Worm (Caenorhabditis elegans) whole organism, L4 larva: Measurements from ENCODE around the gene snpc-1.1.

Experiments
- ceh-44 ChIP-seq: fragments of 200-800 bp; sonication (Bioruptor generic); IDR thresholded peaks from 2 replicates; pipeline ENCODE4 v1.3.6; 2022; ENCODE audit warnings: missing genetic modification reagents, missing genetic modification characterization, missing compliant biosample characterization
- egl-27 ChIP-seq: sonication (generic microtip); optimal IDR thresholded peaks from 3 replicates; lab custom pipeline; 2017; ENCODE audit warnings: missing biosample characterization, missing genetic modification reagents, missing genetic modification characterization
- fos-1 ChIP-seq: fragments of 150-350 bp; optimal IDR thresholded peaks from 2 replicates; lab custom pipeline; 2014; ENCODE audit warnings: missing biosample characterization, missing genetic modification characterization
- jun-1 ChIP-seq: fragments of 150-350 bp; optimal IDR thresholded peaks from 2 replicates; lab custom pipeline; 2014; ENCODE audit warnings: missing biosample characterization, missing genetic modification reagents, missing genetic modification characterization
- lin-13 ChIP-seq: fragments of 150-350 bp; optimal IDR thresholded peaks from 2 replicates; lab custom pipeline; 2014; ENCODE audit warnings: missing biosample characterization, missing genetic modification reagents, missing genetic modification characterization
- lsy-2 ChIP-seq, 2 experiments: fragments of 150-350 bp in 1 of 2; sonication (generic microtip) in 1 of 2; optimal IDR thresholded peaks; 2 replicates each; lab custom pipeline; 2014 to 2017; ENCODE audit warnings: missing biosample characterization in 2 of 2, missing genetic modification characterization in 2 of 2
- pha-4 ChIP-seq, 2 experiments: fragments of 150-350 bp in 1 of 2; fragments of 200-800 bp in 1 of 2; sonication (Bioruptor generic) in 1 of 2; IDR thresholded peaks in 1 of 2; optimal IDR thresholded peaks in 1 of 2; 2 replicates each; pipeline versions ENCODE4 v1.3.6 to Lab custom; 2014 to 2022; ENCODE audit warnings: missing genetic modification characterization in 2 of 2, missing genetic modification reagents in 2 of 2, missing biosample characterization in 1 of 2, missing compliant biosample characterization in 1 of 2
- set-16 ChIP-seq: fragments of 200-800 bp; sonication (Bioruptor generic); IDR thresholded peaks from 2 replicates; pipeline ENCODE4 v1.3.6; 2022; ENCODE audit warnings: missing genetic modification reagents, missing genetic modification characterization, missing compliant biosample characterization
- unc-130 ChIP-seq: sonication (generic microtip); optimal IDR thresholded peaks from 2 replicates; lab custom pipeline; 2016; ENCODE audit warnings: missing genetic modification reagents, missing genetic modification characterization, missing compliant biosample characterization
- unc-62 ChIP-seq, 3 experiments: fragments of 150-350 bp in 1 of 3; sonication (generic microtip); optimal IDR thresholded peaks in 2 of 3; peaks in 1 of 3; 1 replicate in 1 of 3; 2 replicates in 2 of 3; lab custom pipeline; 2014 to 2017; ENCODE audit warnings: missing biosample characterization in 3 of 3, missing genetic modification characterization in 3 of 3, missing genetic modification reagents in 3 of 3, missing genotype in 1 of 3
- zip-11 ChIP-seq: fragments of 200-800 bp; sonication (Bioruptor generic); IDR thresholded peaks from 2 replicates; pipeline ENCODE4 v1.3.6; 2022; ENCODE audit warnings: missing genetic modification characterization, missing compliant biosample characterization

DNA sequence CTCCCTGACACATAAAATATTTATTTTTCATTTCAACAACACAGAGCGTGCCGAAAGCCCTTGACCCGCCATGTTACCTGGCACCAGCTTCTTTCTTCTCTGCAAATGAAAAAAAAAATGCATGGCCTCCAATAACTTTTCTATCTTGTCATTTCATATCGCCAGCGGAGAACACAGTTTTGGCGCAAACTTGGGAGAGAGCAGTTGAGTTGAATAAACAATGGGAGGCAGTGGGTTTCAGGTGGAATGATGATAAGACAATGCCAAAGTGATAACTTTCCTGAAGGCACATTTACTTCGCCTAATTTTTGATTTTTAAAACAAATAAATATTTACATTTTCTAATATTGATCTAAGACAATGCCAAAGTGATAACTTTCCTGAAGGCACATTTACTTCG is 20.2 kb upstream of the snpc-1.1 start:
- TF ChIP-seq unc-130 (GFP tag; lab: Kevin White, UChicago) = no peak
- TF ChIP-seq lin-13 (GFP tag; lab: Kevin White, UChicago) = no peak
- TF ChIP-seq unc-62 (GFP tag; optimal IDR thresholded peaks at IDR 0.05 in 1 of 2; lab: Kevin White, UChicago) = no peak
- TF ChIP-seq unc-62 (tag; optimal IDR thresholded peaks at IDR 0.05; lab: Kevin White, UChicago) = no peak
- TF ChIP-seq jun-1 (tag; lab: Kevin White, UChicago) = no peak
- TF ChIP-seq set-16 (GFP tag; lab: Robert Waterston, UW) = no peak
- no peak for TF ChIP-seq pha-4 (GFP tag; IDR thresholded peaks at IDR 0.05; lab: Robert Waterston, UW)
- no peak for TF ChIP-seq pha-4 (tag; optimal IDR thresholded peaks at IDR 0.05; lab: Kevin White, UChicago)
- no peak for TF ChIP-seq ceh-44 (GFP tag; lab: Robert Waterston, UW)
- no peak for TF ChIP-seq egl-27
- TF ChIP-seq fos-1 = no peak
- no peak for TF ChIP-seq lsy-2 (tag; optimal IDR thresholded peaks at IDR 0.05; lab: Kevin White, UChicago)
- no peak for TF ChIP-seq zip-11
